Fruit fly (Drosophila melanogaster): Measurements from ENCODE around the gene CG42390.

DNA sequence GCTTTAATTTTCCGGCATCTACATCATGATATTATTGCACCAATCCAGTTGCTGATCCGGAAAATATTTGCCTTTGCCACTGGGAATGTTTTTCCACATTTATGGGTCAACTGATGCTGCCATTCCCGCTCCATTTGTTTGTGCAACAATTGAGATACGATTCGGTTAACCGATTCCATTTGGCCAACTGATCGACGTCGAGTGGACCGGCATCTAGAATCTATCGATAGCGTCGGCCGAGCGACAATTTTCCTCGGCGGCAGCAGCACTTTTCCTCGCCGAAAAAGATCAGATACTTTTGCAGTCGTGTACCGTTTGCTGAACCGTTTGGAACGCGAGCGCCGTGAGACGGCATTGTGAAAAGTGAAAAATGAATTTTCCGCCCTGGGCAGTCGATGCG is at the start of gene CG42390:
- TF ChIP-seq EcR (GFP tag; optimal IDR thresholded peaks at IDR 0.05) (no peak), psq (optimal IDR thresholded peaks at IDR 0.05) (no peak), pan (optimal IDR thresholded peaks at IDR 0.05) (no peak), CG8478 (optimal IDR thresholded peaks at IDR 0.05) (no peak)
